Fruit fly (Drosophila melanogaster) whole organism, embryonic: ENCODE measurements around the gene net.

ENCODE experiments used
- Abd-B ChIP-seq: fragments of 200-800 bp; sonication (Bioruptor generic); optimal IDR thresholded peaks from 2 replicates; lab custom pipeline; 2018; ENCODE audit warnings: missing biosample characterization, mild to moderate bottlenecking, missing genetic modification characterization, moderate library complexity
- CG10267 ChIP-seq: fragments of 200-800 bp; sonication (Bioruptor generic); optimal IDR thresholded peaks from 2 replicates; lab custom pipeline; 2018; ENCODE audit warnings: missing biosample characterization, mild to moderate bottlenecking, missing genetic modification characterization, moderate library complexity
- CG11456 ChIP-seq: fragments of 200-800 bp; sonication (Bioruptor generic); IDR thresholded peaks from 3 replicates; pipeline ENCODE4 v1.3.6; 2022; ENCODE audit warnings: missing biosample characterization, missing genetic modification characterization
- CG11695 ChIP-seq: fragments of 200-800 bp; sonication (Bioruptor generic); IDR thresholded peaks from 3 replicates; pipeline ENCODE4 v1.3.6; 2022; ENCODE audit warnings: missing biosample characterization, missing genetic modification characterization
- CG12155 ChIP-seq: fragments of 200-800 bp; sonication (Bioruptor generic); optimal IDR thresholded peaks from 3 replicates; lab custom pipeline; 2016; ENCODE audit warnings: missing biosample characterization, missing genetic modification characterization
- CG12236 ChIP-seq: fragments of 200-800 bp; sonication (Bioruptor generic); optimal IDR thresholded peaks from 2 replicates; lab custom pipeline; 2016; ENCODE audit warnings: missing biosample characterization, missing genetic modification characterization
- CG1233 ChIP-seq: fragments of 200-800 bp; sonication (Bioruptor generic); optimal IDR thresholded peaks from 4 replicates; lab custom pipeline; 2018; ENCODE audit warnings: missing biosample characterization, mild to moderate bottlenecking, missing genetic modification characterization
- CG13424 ChIP-seq: fragments of 200-800 bp; sonication (Bioruptor generic); optimal IDR thresholded peaks from 2 replicates; lab custom pipeline; 2019; ENCODE audit warnings: missing biosample characterization, mild to moderate bottlenecking, missing genetic modification characterization, moderate library complexity
- CG14710 ChIP-seq: fragments of 200-800 bp; sonication (Bioruptor generic); optimal IDR thresholded peaks from 3 replicates; lab custom pipeline; 2019; ENCODE audit warnings: missing biosample characterization, mild to moderate bottlenecking, missing genetic modification characterization, moderate library complexity
- CG1603 ChIP-seq: fragments of 200-800 bp; sonication (Bioruptor generic); optimal IDR thresholded peaks from 2 replicates; lab custom pipeline; 2019; ENCODE audit warnings: missing biosample characterization, mild to moderate bottlenecking, missing genetic modification characterization, moderate library complexity
- CG17612 ChIP-seq: fragments of 200-800 bp; sonication (Bioruptor generic); IDR thresholded peaks from 2 replicates; pipeline ENCODE4 v1.3.6; 2022; ENCODE audit warnings: missing biosample characterization, missing genetic modification characterization
- CG17829 ChIP-seq: fragments of 200-800 bp; optimal IDR thresholded peaks from 2 replicates; lab custom pipeline; 2019; ENCODE audit warnings: missing biosample characterization, mild to moderate bottlenecking, missing genetic modification characterization, moderate library complexity
- CG18262 ChIP-seq: fragments of 200-800 bp; optimal IDR thresholded peaks from 3 replicates; lab custom pipeline; 2019; ENCODE audit warnings: missing biosample characterization, mild to moderate bottlenecking, missing genetic modification characterization, moderate library complexity
- CG18476 ChIP-seq: fragments of 200-800 bp; sonication (Bioruptor generic); optimal IDR thresholded peaks from 2 replicates; lab custom pipeline; 2016; ENCODE audit warnings: missing biosample characterization, mild to moderate bottlenecking, missing genetic modification characterization
- CG2889 ChIP-seq: fragments of 200-800 bp; sonication (Bioruptor generic); IDR thresholded peaks from 3 replicates; pipeline ENCODE4 v1.3.6; 2022; ENCODE audit warnings: missing biosample characterization, missing genetic modification characterization
- CG30020 ChIP-seq: fragments of 200-800 bp; optimal IDR thresholded peaks from 2 replicates; lab custom pipeline; 2019; ENCODE audit warnings: missing biosample characterization, mild to moderate bottlenecking, missing genetic modification characterization, moderate library complexity
- CG30431 ChIP-seq: fragments of 200-800 bp; sonication (Bioruptor generic); optimal IDR thresholded peaks from 2 replicates; lab custom pipeline; 2017; ENCODE audit warnings: missing biosample characterization, missing genetic modification characterization
- CG4820 ChIP-seq: fragments of 200-800 bp; sonication (Bioruptor generic); optimal IDR thresholded peaks from 3 replicates; lab custom pipeline; 2016; ENCODE audit warnings: missing biosample characterization, missing genetic modification characterization
- CG6854 ChIP-seq: fragments of 200-800 bp; sonication (Bioruptor generic); optimal IDR thresholded peaks from 3 replicates; lab custom pipeline; 2017; ENCODE audit warnings: missing biosample characterization, mild to moderate bottlenecking, missing genetic modification characterization
- CG7556 ChIP-seq: fragments of 200-800 bp; sonication (Bioruptor generic); optimal IDR thresholded peaks from 2 replicates; lab custom pipeline; 2017; ENCODE audit warnings: missing biosample characterization, mild to moderate bottlenecking, missing genetic modification characterization
- CG8359 ChIP-seq: fragments of 200-800 bp; sonication (Bioruptor generic); optimal IDR thresholded peaks from 2 replicates; lab custom pipeline; 2017; ENCODE audit warnings: missing biosample characterization, mild to moderate bottlenecking, missing genetic modification characterization, borderline replicate concordance
- CG8388 ChIP-seq: fragments of 200-800 bp; sonication (Bioruptor generic); optimal IDR thresholded peaks from 2 replicates; lab custom pipeline; 2019; ENCODE audit warnings: missing biosample characterization, mild to moderate bottlenecking, missing genetic modification characterization, moderate library complexity
- CG9817 ChIP-seq: fragments of 200-800 bp; sonication (Bioruptor generic); optimal IDR thresholded peaks from 2 replicates; lab custom pipeline; 2018; ENCODE audit warnings: missing biosample characterization, mild to moderate bottlenecking, missing genetic modification characterization, moderate library complexity
- Camta ChIP-seq: fragments of 200-800 bp; sonication (Bioruptor generic); optimal IDR thresholded peaks from 2 replicates; lab custom pipeline; 2016; ENCODE audit warnings: missing biosample characterization, missing genetic modification characterization
- CkIIα-i1 ChIP-seq: fragments of 200-800 bp; sonication (Bioruptor generic); IDR thresholded peaks from 2 replicates; pipeline ENCODE4 v1.3.6; 2022; ENCODE audit warnings: missing biosample characterization, missing genetic modification characterization
- CrebB ChIP-seq: fragments of 200-800 bp; sonication (Bioruptor generic); optimal IDR thresholded peaks from 3 replicates; lab custom pipeline; 2018; ENCODE audit warnings: missing biosample characterization, mild to moderate bottlenecking, missing genetic modification characterization
- E2f1 ChIP-seq: fragments of 200-800 bp; sonication (Bioruptor generic); IDR thresholded peaks from 2 replicates; pipeline ENCODE4 v1.3.6; 2022; ENCODE audit warnings: missing biosample characterization, missing genetic modification characterization
- Elba2 ChIP-seq: fragments of 200-800 bp; sonication (Bioruptor generic); optimal IDR thresholded peaks from 3 replicates; lab custom pipeline; 2016; ENCODE audit warnings: missing biosample characterization, missing genetic modification characterization
- H15 ChIP-seq: fragments of 200-800 bp; sonication (Bioruptor generic); IDR thresholded peaks from 3 replicates; pipeline ENCODE4 v1.3.6; 2022; ENCODE audit warnings: missing biosample characterization, missing genetic modification characterization
- Hr39 ChIP-seq: fragments of >200 bp; optimal IDR thresholded peaks from 2 replicates; lab custom pipeline; 2017
- Hr51 ChIP-seq, 2 experiments: fragments of 200-800 bp; sonication (Bioruptor generic); optimal IDR thresholded peaks; 2 replicates in 1 of 2; 3 replicates in 1 of 2; lab custom pipeline; 2016 to 2018; ENCODE audit warnings: missing biosample characterization in 2 of 2, missing genetic modification characterization in 2 of 2, mild to moderate bottlenecking in 1 of 2, moderate library complexity in 1 of 2
- Optix ChIP-seq: fragments of 200-800 bp; sonication (Bioruptor generic); IDR thresholded peaks from 3 replicates; pipeline ENCODE4 v1.3.6; 2022; ENCODE audit warnings: missing biosample characterization, missing genetic modification characterization
- Sox102F ChIP-seq: fragments of 200-800 bp; sonication (Bioruptor generic); optimal IDR thresholded peaks from 2 replicates; lab custom pipeline; 2018; ENCODE audit warnings: missing biosample characterization, mild to moderate bottlenecking, missing genetic modification characterization, moderate library complexity
- Usf ChIP-seq: fragments of 200-800 bp; sonication (Bioruptor generic); optimal IDR thresholded peaks from 2 replicates; lab custom pipeline; 2017; ENCODE audit warnings: missing genotype, missing biosample characterization, missing genetic modification characterization
- Vsx1 ChIP-seq: fragments of 200-800 bp; sonication (Bioruptor generic); optimal IDR thresholded peaks from 2 replicates; lab custom pipeline; 2017; ENCODE audit warnings: missing biosample characterization, mild to moderate bottlenecking, missing genetic modification characterization, missing genetic modification reagents
- cad ChIP-seq: fragments of >200 bp; optimal IDR thresholded peaks from 2 replicates; lab custom pipeline; 2017; ENCODE audit warnings: missing biosample characterization, missing genetic modification characterization
- dm ChIP-seq: fragments of 200-800 bp; sonication (Bioruptor generic); optimal IDR thresholded peaks from 3 replicates; lab custom pipeline; 2016; ENCODE audit warnings: missing biosample characterization, missing genetic modification characterization
- dysf ChIP-seq: fragments of 200-800 bp; sonication (Bioruptor generic); IDR thresholded peaks from 3 replicates; pipeline ENCODE4 v1.3.6; 2022; ENCODE audit warnings: missing biosample characterization, missing genetic modification characterization
- eve ChIP-seq, 2 experiments: fragments of >200 bp; optimal IDR thresholded peaks; 2 replicates each; lab custom pipeline; 2017; ENCODE audit warnings: missing biosample characterization in 2 of 2, missing genetic modification characterization in 2 of 2
- gem ChIP-seq: fragments of 200-800 bp; sonication (Bioruptor generic); optimal IDR thresholded peaks from 2 replicates; lab custom pipeline; 2019; ENCODE audit warnings: missing biosample characterization, mild to moderate bottlenecking, missing genetic modification characterization, moderate library complexity
- insv ChIP-seq, 2 experiments: fragments of 200-800 bp; sonication (Bioruptor generic); optimal IDR thresholded peaks; 3 replicates each; lab custom pipeline; 2016 to 2018; ENCODE audit warnings: missing biosample characterization in 2 of 2, missing genetic modification characterization in 2 of 2
- kni ChIP-seq: fragments of 200-800 bp; sonication (Bioruptor generic); optimal IDR thresholded peaks from 3 replicates; lab custom pipeline; 2017; ENCODE audit warnings: mild to moderate bottlenecking, missing biosample characterization, missing genetic modification reagents, missing genetic modification characterization
- lbe ChIP-seq: fragments of 200-800 bp; sonication (Bioruptor generic); optimal IDR thresholded peaks from 2 replicates; lab custom pipeline; 2016; ENCODE audit warnings: missing biosample characterization, mild to moderate bottlenecking, missing genetic modification characterization
- lola ChIP-seq, 3 experiments: fragments of >200 bp in 2 of 3; fragments of 200-800 bp in 1 of 3; sonication (Bioruptor generic) in 1 of 3; optimal IDR thresholded peaks; 2 replicates each; lab custom pipeline; 2017 to 2019; ENCODE audit warnings: missing biosample characterization in 3 of 3, missing genetic modification characterization in 3 of 3, mild to moderate bottlenecking in 1 of 3, moderate library complexity in 1 of 3
- mirr ChIP-seq: fragments of 200-800 bp; sonication (Bioruptor generic); optimal IDR thresholded peaks from 3 replicates; lab custom pipeline; 2018; ENCODE audit warnings: missing biosample characterization, mild to moderate bottlenecking, missing genetic modification characterization
- prd ChIP-seq, 3 experiments: fragments of >200 bp in 2 of 3; fragments of 200-800 bp in 1 of 3; sonication (Bioruptor generic) in 1 of 3; optimal IDR thresholded peaks in 2 of 3; IDR thresholded peaks in 1 of 3; 2 replicates in 2 of 3; 3 replicates in 1 of 3; pipeline versions ENCODE4 v1.3.6 to Lab custom; 2017 to 2022; ENCODE audit warnings: missing biosample characterization in 1 of 3, missing genetic modification characterization in 1 of 3
- rib ChIP-seq: fragments of 200-800 bp; sonication (Bioruptor generic); IDR thresholded peaks from 2 replicates; pipeline ENCODE4 v1.3.6; 2022; ENCODE audit warnings: missing biosample characterization, missing genetic modification characterization
- run ChIP-seq: fragments of 200-800 bp; sonication (Bioruptor generic); optimal IDR thresholded peaks from 3 replicates; lab custom pipeline; 2018; ENCODE audit warnings: missing biosample characterization, mild to moderate bottlenecking, missing genetic modification characterization
- sim ChIP-seq: fragments of 200-800 bp; sonication (Bioruptor generic); IDR thresholded peaks from 2 replicates; pipeline ENCODE4 v1.3.6; 2022; ENCODE audit warnings: missing biosample characterization, missing genetic modification characterization
- sima ChIP-seq: fragments of 200-800 bp; sonication (Bioruptor generic); optimal IDR thresholded peaks from 2 replicates; lab custom pipeline; 2016; ENCODE audit warnings: missing biosample characterization, missing genetic modification characterization
- sob ChIP-seq: fragments of 200-800 bp; sonication (Bioruptor generic); IDR thresholded peaks from 2 replicates; pipeline ENCODE4 v1.3.6; 2022; ENCODE audit warnings: missing biosample characterization, missing genetic modification characterization
- ttk ChIP-seq: fragments of 200-800 bp; sonication (Bioruptor generic); IDR thresholded peaks from 2 replicates; pipeline ENCODE4 v2.1.2; 2022; ENCODE audit warnings: missing biosample characterization, missing genetic modification characterization

Gene net

DNA sequence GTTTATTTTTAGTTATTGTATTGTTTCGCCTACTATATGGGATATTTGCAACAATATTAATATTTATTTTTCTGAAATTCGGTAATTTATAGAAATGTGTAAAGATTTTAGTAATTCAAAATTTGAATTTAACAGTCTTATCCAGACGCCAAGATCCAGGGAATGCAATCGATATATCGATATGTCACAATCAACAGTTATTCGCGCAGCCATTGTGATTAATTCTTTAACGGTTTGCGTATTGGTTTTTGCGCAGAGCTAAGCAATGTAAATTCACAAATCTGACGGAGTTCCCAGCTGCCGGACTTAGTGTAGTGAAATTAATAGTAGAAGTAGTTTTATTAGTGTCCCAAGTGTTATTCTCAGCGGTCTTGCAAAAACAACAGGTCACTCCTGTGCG lies 27.2 kb upstream of the net start, which contains the start of gene ND-15 (continued):
- TF ChIP-seq gem (tag; lab: Kevin White, UChicago) (no peak), Sox102F (GFP tag; lab: Kevin White, UChicago) (no peak), CG30020 (tag; lab: Kevin White, UChicago) (no peak), CG6854 (no peak), dysf (GFP tag; lab: Robert Waterston, UW) (no peak), Hr51 (GFP tag; optimal IDR thresholded peaks at IDR 0.05; lab: Kevin White, UChicago) (no peak), CG30431 (GFP tag; lab: Kevin White, UChicago) (no peak), CG12155 (GFP tag; lab: Kevin White, UChicago) (no peak), Abd-B (GFP tag; lab: Kevin White, UChicago) (no peak), ttk (no peak), CG9817 (tag; lab: Kevin White, UChicago) (no peak), mirr (GFP tag; lab: Kevin White, UChicago) (no peak), CG1603 (tag; lab: Kevin White, UChicago) (peak; percentile 65), CG4820 (no peak), lbe (GFP tag; lab: Kevin White, UChicago) (no peak), E2f1 (GFP tag; lab: Robert Waterston, UW) (no peak), CG8359 (GFP tag; lab: Kevin White, UChicago) (no peak), CkIIα-i1 (no peak), CG18262 (tag; lab: Kevin White, UChicago) (no peak), CG11695 (no peak), H15 (GFP tag; lab: Robert Waterston, UW) (no peak), run (tag; lab: Kevin White, UChicago) (no peak), Optix (GFP tag; lab: Robert Waterston, UW) (no peak), CG11456 (GFP tag; lab: Robert Waterston, UW) (no peak), CG17612 (no peak), CG7556 (GFP tag; lab: Kevin White, UChicago) (no peak), CG8388 (GFP tag; lab: Kevin White, UChicago) (no peak), sob (GFP tag; lab: Robert Waterston, UW) (0 out of 2 replicates have a peak, but pooled peaks have one; percentile 15), kni (no peak), Hr39 (lab: Kevin White, UChicago) (no peak), CrebB (tag; lab: Kevin White, UChicago) (no peak), dm (no peak), sim (no peak), Vsx1 (no peak), prd (optimal IDR thresholded peaks at IDR 0.05; lab: Kevin White, UChicago) (no peak), prd (GFP tag; IDR thresholded peaks at IDR 0.05; lab: Robert Waterston, UW) (no peak), Elba2 (GFP tag; lab: Kevin White, UChicago) (no peak), CG18476 (GFP tag; lab: Kevin White, UChicago) (no peak), Camta (GFP tag; lab: Kevin White, UChicago) (no peak), rib (GFP tag; lab: Robert Waterston, UW) (no peak), CG1233 (GFP tag; lab: Kevin White, UChicago) (no peak), CG12236 (GFP tag; lab: Kevin White, UChicago) (no peak), CG17829 (no peak), CG13424 (tag; lab: Kevin White, UChicago) (no peak), cad (GFP tag; lab: Kevin White, UChicago) (no peak), sima (GFP tag; lab: Kevin White, UChicago) (no peak), CG14710 (tag; lab: Kevin White, UChicago) (peak; percentile 14), CG10267 (tag; lab: Kevin White, UChicago) (no peak), insv (GFP tag; optimal IDR thresholded peaks at IDR 0.05; lab: Kevin White, UChicago) (no peak), eve (GFP tag; optimal IDR thresholded peaks at IDR 0.05; lab: Kevin White, UChicago) (no peak), Usf (GFP tag; lab: Kevin White, UChicago) (no peak), CG2889 (GFP tag; lab: Robert Waterston, UW) (no peak), lola (GFP tag; optimal IDR thresholded peaks at IDR 0.05; lab: Kevin White, UChicago) (no peak)
